Worm (Caenorhabditis elegans): ENCODE results near the gene acy-3.

- TF ChIP-seq snpc-4 (tag; optimal IDR thresholded peaks at IDR 0.05) (no peak), swsn-7 (tag; optimal IDR thresholded peaks at IDR 0.05) (no peak), blmp-1 (tag; optimal IDR thresholded peaks at IDR 0.05) (no peak), nhr-28 (tag; optimal IDR thresholded peaks at IDR 0.05) (no peak), nhr-237 (tag; optimal IDR thresholded peaks at IDR 0.05) (no peak), egl-27 (tag; optimal IDR thresholded peaks at IDR 0.05) (no peak), sptf-1 (tag; optimal IDR thresholded peaks at IDR 0.05) (no peak), unc-62 (GFP tag; optimal IDR thresholded peaks at IDR 0.05) (no peak), pag-3 (tag; optimal IDR thresholded peaks at IDR 0.05; ENCODE audit: borderline replicate concordance, insufficient read depth) (no peak), skn-1 (tag; optimal IDR thresholded peaks at IDR 0.05) (no peak), nhr-77 (tag; optimal IDR thresholded peaks at IDR 0.05) (no peak)
Observed at ce11 chrIII:3832291-3832690, 46.0 kb upstream of the acy-3 start, which contains the start of gene cyp-25A1.
